Worm (Caenorhabditis elegans): Measurements from ENCODE around the gene F13A7.11.

- TF ChIP-seq dao-5 (tag; optimal IDR thresholded peaks at IDR 0.05): no peak
- no peak for TF ChIP-seq him-1 (tag; optimal IDR thresholded peaks at IDR 0.05)
- TF ChIP-seq W03F9.2 (tag; optimal IDR thresholded peaks at IDR 0.05): no peak
These were observed 48.5 kb downstream of the F13A7.11 start, which contains the start of the genes W08G11.5 and W08G11.1 for ce11 chrV:16346406-16347108.
